Worm (Caenorhabditis elegans) whole organism, mixed stage, embryonic: ENCODE results near the gene T13C2.3.

Source experiments
- blmp-1 ChIP-seq: fragments of 150-350 bp; optimal IDR thresholded peaks from 2 replicates; lab custom pipeline; 2014; ENCODE audit warnings: missing biosample characterization, missing genetic modification characterization
- ces-1 ChIP-seq: fragments of 150-350 bp; optimal IDR thresholded peaks from 2 replicates; lab custom pipeline; 2014; ENCODE audit warnings: missing biosample characterization, missing genetic modification reagents, missing genetic modification characterization
- elt-1 ChIP-seq: sonication (generic microtip); optimal IDR thresholded peaks from 2 replicates; lab custom pipeline; 2017; ENCODE audit warnings: missing genetic modification characterization, mild to moderate bottlenecking, missing compliant biosample characterization, antibody characterized with exemption, moderate library complexity, borderline replicate concordance; ENCODE audit not compliant: insufficient read depth
- elt-3 ChIP-seq: fragments of 150-350 bp; optimal IDR thresholded peaks from 2 replicates; lab custom pipeline; 2014; ENCODE audit warnings: missing biosample characterization, missing genetic modification characterization
- lin-13 ChIP-seq: fragments of 150-350 bp; optimal IDR thresholded peaks from 2 replicates; lab custom pipeline; 2014; ENCODE audit warnings: missing biosample characterization, missing genetic modification characterization
- lsy-2 ChIP-seq: fragments of 150-350 bp; optimal IDR thresholded peaks from 2 replicates; lab custom pipeline; 2014; ENCODE audit warnings: missing biosample characterization, missing genetic modification characterization
- mep-1 ChIP-seq: fragments of 150-350 bp; optimal IDR thresholded peaks from 2 replicates; lab custom pipeline; 2017; ENCODE audit warnings: missing biosample characterization, missing genetic modification reagents, missing genetic modification characterization, inconsistent platforms
- nhr-237 ChIP-seq: fragments of 150-350 bp; optimal IDR thresholded peaks from 2 replicates; lab custom pipeline; 2014; ENCODE audit warnings: missing biosample characterization, missing genetic modification characterization
- nhr-76 ChIP-seq: sonication (generic microtip); optimal IDR thresholded peaks from 2 replicates; lab custom pipeline; 2017; ENCODE audit warnings: missing biosample characterization, missing genetic modification characterization
- snpc-4 ChIP-seq: fragments of 150-350 bp; optimal IDR thresholded peaks from 2 replicates; lab custom pipeline; 2014; ENCODE audit warnings: missing biosample characterization, missing genetic modification characterization
- unc-39 ChIP-seq: fragments of 150-350 bp; optimal IDR thresholded peaks from 2 replicates; lab custom pipeline; 2014; ENCODE audit warnings: missing biosample characterization, missing genetic modification characterization
- unc-62 ChIP-seq: fragments of 150-350 bp; optimal IDR thresholded peaks from 2 replicates; lab custom pipeline; 2014; ENCODE audit warnings: missing biosample characterization, missing genetic modification reagents, missing genetic modification characterization
- ztf-11 ChIP-seq: fragments of 150-350 bp; optimal IDR thresholded peaks from 2 replicates; lab custom pipeline; 2014; ENCODE audit warnings: missing biosample characterization, missing genetic modification characterization

ce11 chrII:6803024-6803423 lies 14.0 kb downstream of the T13C2.3 start, which contains the start of gene tab-1:
- TF ChIP-seq snpc-4 (no peak), mep-1 (tag; lab: Kevin White, UChicago) (no peak), unc-62 (no peak), nhr-237 (tag; lab: Kevin White, UChicago) (no peak), elt-1 (tag; lab: Kevin White, UChicago) (no peak), unc-39 (tag; lab: Kevin White, UChicago) (no peak), lsy-2 (tag; lab: Kevin White, UChicago) (no peak), ces-1 (GFP tag; lab: Kevin White, UChicago) (no peak), nhr-76 (tag; lab: Kevin White, UChicago) (no peak), ztf-11 (tag; lab: Kevin White, UChicago) (no peak), lin-13 (tag; lab: Kevin White, UChicago) (no peak), blmp-1 (no peak), elt-3 (tag; lab: Kevin White, UChicago) (no peak)
